Worm (Caenorhabditis elegans): ENCODE data around the gene try-13.

Gene try-13

ce11 chrV:7415780-7416428 is 24.0 kb upstream of the try-13 start, which contains the start of gene F18E3.13 (continued):
- no peak for TF ChIP-seq mdt-29 (GFP tag; IDR thresholded peaks at IDR 0.05)
- peak; percentile 19 to 60 for TF ChIP-seq hif-1 (tag; optimal IDR thresholded peaks at IDR 0.05)
- no peak for TF ChIP-seq Y75B8A.6 (GFP tag; IDR thresholded peaks at IDR 0.05)

DNA sequence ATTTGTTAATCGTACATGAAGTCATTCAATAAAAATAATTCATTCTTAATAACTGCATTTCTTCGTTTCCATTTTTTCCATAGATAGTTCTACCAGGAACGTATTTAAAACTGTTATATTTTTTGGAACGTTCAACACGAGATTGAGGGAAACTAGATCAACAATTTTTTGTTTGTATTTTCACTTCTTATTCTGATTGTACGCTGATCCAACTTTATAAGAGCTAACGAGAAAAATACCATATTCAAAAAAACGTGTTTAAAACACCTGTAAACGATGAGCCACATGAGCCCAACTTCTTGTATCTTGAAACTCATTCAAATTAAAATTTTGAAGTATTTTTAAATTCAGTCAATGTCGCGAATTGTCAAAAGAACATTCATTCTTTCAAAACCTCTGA is 23.3 kb upstream of the try-13 start:
- TF ChIP-seq T20F7.1 (GFP tag; optimal IDR thresholded peaks at IDR 0.05) (peak; percentile 14), unc-39 (tag; optimal IDR thresholded peaks at IDR 0.05) (no peak), aha-1 (tag) (peak; percentile 89), daf-8 (GFP tag; IDR thresholded peaks at IDR 0.05) (no peak), Y48G9A.11 (GFP tag; IDR thresholded peaks at IDR 0.05) (no peak), nhr-102 (tag; optimal IDR thresholded peaks at IDR 0.05) (peak; percentile 5)

DNA sequence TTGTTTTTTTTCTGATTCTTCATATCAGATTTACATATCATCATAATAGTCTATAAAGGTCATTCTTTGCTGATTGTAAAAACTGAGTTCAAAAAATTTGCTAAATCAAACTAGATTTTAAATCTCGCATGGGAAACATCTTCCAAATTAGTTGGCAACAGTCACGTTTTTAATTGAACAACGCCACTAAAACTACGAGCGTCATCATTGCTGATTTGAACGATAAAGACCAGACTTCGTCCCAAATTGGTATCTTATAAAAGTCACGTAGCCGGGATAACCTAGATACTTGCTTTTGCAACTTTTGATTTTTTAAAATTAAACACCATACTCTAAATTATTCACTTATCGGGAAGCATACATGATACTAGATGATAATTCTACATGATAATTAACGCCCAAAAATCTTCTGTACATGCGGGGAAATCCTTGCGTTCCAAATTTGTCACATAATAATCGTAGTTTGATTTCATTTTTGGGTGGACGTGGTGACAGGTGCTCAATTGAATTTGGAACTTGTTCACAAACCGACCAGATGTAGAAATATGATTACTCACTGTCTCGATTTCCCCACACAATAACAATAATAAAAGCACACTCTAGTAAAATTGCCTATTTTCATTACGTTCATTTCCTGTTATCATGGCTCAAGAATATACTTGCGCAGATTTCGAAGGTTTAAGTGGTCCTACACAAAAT is 22.7 kb upstream of the try-13 start, which contains the start of gene srw-67:
srw-67 (plus strand) TSS at position 643 of the 699 bp plus-strand sequence.
- TF ChIP-seq hif-1 (tag; optimal IDR thresholded peaks at IDR 0.05) (peak in 1 of 2 experiments; percentile 70), unc-62 (GFP tag; optimal IDR thresholded peaks at IDR 0.05 in 1 of 2) (peak in 1 of 2 experiments; percentile 90), unc-62 (tag; optimal IDR thresholded peaks at IDR 0.05) (no peak), duxl-1 (tag; optimal IDR thresholded peaks at IDR 0.05; ENCODE audit: poor library complexity) (peak; percentile 17), aha-1 (tag) (peak; percentile 97), ZK546.5 (tag; optimal IDR thresholded peaks at IDR 0.05) (no peak)

- TF ChIP-seq F37D6.2 (tag; optimal IDR thresholded peaks at IDR 0.05), result no peak
- no peak for TF ChIP-seq spr-1 (tag; optimal IDR thresholded peaks at IDR 0.05)
- no peak for TF ChIP-seq nhr-28 (tag; optimal IDR thresholded peaks at IDR 0.05)
- no peak for TF ChIP-seq egl-43 (GFP tag; IDR thresholded peaks at IDR 0.05)
- TF ChIP-seq hlh-30 (tag; optimal IDR thresholded peaks at IDR 0.05; ENCODE audit: insufficient read depth), result no peak
- no peak for TF ChIP-seq nhr-102 (tag; optimal IDR thresholded peaks at IDR 0.05)
- no peak for TF ChIP-seq set-16 (GFP tag; IDR thresholded peaks at IDR 0.05)
- TF ChIP-seq mdl-1 (tag; optimal IDR thresholded peaks at IDR 0.05), result no peak
These were observed 19.7 kb upstream of the try-13 start, which contains the start of gene srxa-4 for ce11 chrV:7420162-7420561. srxa-4 (plus strand) TSS chrV:7420462.

DNA sequence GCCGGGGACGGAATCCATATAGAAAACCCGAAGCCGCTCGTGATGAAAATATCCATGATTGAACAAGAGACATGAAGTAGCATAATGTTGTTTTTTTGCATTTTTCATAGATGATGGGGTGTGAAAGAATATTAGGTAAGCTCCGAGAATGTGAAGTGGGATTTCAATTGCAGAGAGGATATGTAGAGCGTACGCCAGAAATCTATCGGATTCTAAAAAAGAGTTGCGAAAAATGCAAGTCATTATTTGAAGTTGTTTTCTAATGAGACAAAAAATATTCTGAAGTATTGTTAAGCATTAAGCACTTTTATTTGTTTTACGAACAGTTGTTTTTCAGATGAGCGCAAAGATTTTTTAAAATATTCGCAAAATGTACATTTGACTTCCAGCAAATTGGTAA is 15.6 kb upstream of the try-13 start, which contains the start of gene F18E3.10:
F18E3.10 (minus strand) TSS at position 101 of the 400 bp plus-strand sequence.
- TF ChIP-seq unc-62 (GFP tag; optimal IDR thresholded peaks at IDR 0.05 in 1 of 2) (peak in 1 of 2 experiments; percentile 74), unc-62 (tag; optimal IDR thresholded peaks at IDR 0.05) (no peak), lim-7 (GFP tag; IDR thresholded peaks at IDR 0.05) (no peak)

DNA sequence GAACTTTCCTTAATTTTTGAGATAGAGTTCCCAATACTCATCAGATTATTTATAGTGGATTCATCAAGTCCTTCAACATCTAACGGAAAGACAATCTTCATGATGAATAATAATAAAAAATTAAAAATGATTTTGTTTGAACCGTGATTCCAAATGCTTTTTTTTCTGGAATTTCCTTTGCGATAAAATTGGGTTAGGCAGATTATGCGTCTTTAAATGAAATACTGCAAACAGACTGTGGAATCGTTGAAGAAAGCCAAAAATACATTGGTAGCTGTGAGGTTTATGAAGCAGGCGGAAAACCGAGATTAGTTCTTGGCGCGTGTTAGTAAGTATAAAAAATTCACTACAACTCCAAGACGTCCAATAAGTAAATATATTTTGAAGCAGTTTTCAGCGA is 13.3 kb upstream of the try-13 start, which contains the start of gene srw-68:
srw-68 (minus strand) TSS at position 101 of the 400 bp plus-strand sequence.
- TF ChIP-seq T20F7.1 (GFP tag; optimal IDR thresholded peaks at IDR 0.05) (no peak), ceh-20 (GFP tag; IDR thresholded peaks at IDR 0.05) (no peak), Y75B8A.6 (GFP tag; IDR thresholded peaks at IDR 0.05) (no peak), hif-1 (tag; optimal IDR thresholded peaks at IDR 0.05) (no peak), lin-39 (tag; optimal IDR thresholded peaks at IDR 0.05) (no peak), egl-43 (GFP tag; IDR thresholded peaks at IDR 0.05) (no peak), T26A8.4 (GFP tag; IDR thresholded peaks at IDR 0.05) (no peak), mes-2 (tag; optimal IDR thresholded peaks at IDR 0.05; ENCODE audit: poor library complexity, severe bottlenecking) (no peak)

DNA sequence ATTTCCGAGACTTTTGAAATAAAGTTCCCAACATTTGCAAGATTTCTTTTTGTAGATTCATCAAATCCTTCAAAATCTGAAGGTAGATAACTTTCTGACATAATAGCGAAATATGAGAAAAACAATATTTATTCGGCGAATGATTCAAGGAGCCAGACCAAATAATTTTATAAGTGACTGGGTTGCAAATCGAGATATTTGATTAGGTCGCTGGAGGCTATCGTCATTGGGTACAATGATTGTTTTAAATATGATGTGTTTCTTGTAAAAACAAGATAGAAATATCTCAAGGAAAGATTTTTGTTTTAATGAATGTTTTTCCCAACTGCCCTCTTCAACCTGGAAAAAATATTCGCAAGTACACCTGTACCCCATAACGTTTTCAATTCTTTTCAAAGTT is 11.0 kb upstream of the try-13 start, which contains the start of gene srw-69:
srw-69 (minus strand) TSS at position 101 of the 400 bp plus-strand sequence.
- TF ChIP-seq mdl-1 (tag; optimal IDR thresholded peaks at IDR 0.05), result no peak
- no peak for TF ChIP-seq ceh-32 (tag; optimal IDR thresholded peaks at IDR 0.05; ENCODE audit: poor library complexity)
- TF ChIP-seq skn-1 (tag; optimal IDR thresholded peaks at IDR 0.05), result no peak
- TF ChIP-seq lin-39 (tag; optimal IDR thresholded peaks at IDR 0.05), result no peak
- no peak for TF ChIP-seq ctbp-1 (GFP tag; IDR thresholded peaks at IDR 0.05)
- no peak for TF ChIP-seq spr-3 (GFP tag; optimal IDR thresholded peaks at IDR 0.05)
- no peak for TF ChIP-seq ZK546.5 (tag; optimal IDR thresholded peaks at IDR 0.05)
- TF ChIP-seq unc-130 (GFP tag; optimal IDR thresholded peaks at IDR 0.05), result no peak
- TF ChIP-seq egl-27 (tag; optimal IDR thresholded peaks at IDR 0.05), result no peak
- no peak for TF ChIP-seq unc-39 (tag; optimal IDR thresholded peaks at IDR 0.05)
- TF ChIP-seq F44E2.7 (GFP tag; IDR thresholded peaks at IDR 0.05), result no peak
- TF ChIP-seq vab-7 (GFP tag; IDR thresholded peaks at IDR 0.05), result no peak
- TF ChIP-seq nhr-6 (tag; optimal IDR thresholded peaks at IDR 0.05), result no peak
- TF ChIP-seq madf-5 (GFP tag; IDR thresholded peaks at IDR 0.05), result no peak
- TF ChIP-seq nhr-76 (tag; optimal IDR thresholded peaks at IDR 0.05), result no peak
- no peak for TF ChIP-seq Y48G9A.11 (GFP tag; IDR thresholded peaks at IDR 0.05)
